Worm (Caenorhabditis elegans): Measurements from ENCODE around the gene C25F9.15.

ce11 chrV:19371777-19372176 lies 46.2 kb upstream of the C25F9.15 start:
- TF ChIP-seq T23F11.4 (GFP tag; optimal IDR thresholded peaks at IDR 0.05) (no peak), lin-11 (tag; optimal IDR thresholded peaks at IDR 0.05) (no peak), nhr-11 (tag; optimal IDR thresholded peaks at IDR 0.05) (no peak), ceh-48 (tag; optimal IDR thresholded peaks at IDR 0.05) (no peak), unc-86 (tag; optimal IDR thresholded peaks at IDR 0.05) (no peak), pha-4 (tag; optimal IDR thresholded peaks at IDR 0.05) (no peak), hlh-6 (tag; optimal IDR thresholded peaks at IDR 0.05) (no peak)

All from whole organism, late embryonic.